Worm (Caenorhabditis elegans): ENCODE data around the gene syp-1.
"Not testable (repeated sequence)": the region's sequence is repeated elsewhere in the genome, so short reads cannot be mapped to it uniquely, and the experiment has no call there.

Gene syp-1

ce11 chrV:16376430-16376948 is 27.6 kb upstream of the syp-1 start:
- TF ChIP-seq ama-1 (optimal IDR thresholded peaks at IDR 0.05) (no peak), aly-1 (tag; optimal IDR thresholded peaks at IDR 0.05) (no peak)

ce11 chrV:16377188-16377587 is 26.9 kb upstream of the syp-1 start:
- TF ChIP-seq ama-1 (optimal IDR thresholded peaks at IDR 0.05) (no peak), aly-1 (tag; optimal IDR thresholded peaks at IDR 0.05) (no peak), B0310.2 (tag; optimal IDR thresholded peaks at IDR 0.05) (no peak), hmg-4 (GFP tag; optimal IDR thresholded peaks at IDR 0.05) (no peak), scrt-1 (GFP tag; IDR thresholded peaks at IDR 0.05) (no peak), tbx-11 (GFP tag; IDR thresholded peaks at IDR 0.05) (no peak), F13C5.2 (tag; optimal IDR thresholded peaks at IDR 0.05) (no peak), ceh-36 (tag; optimal IDR thresholded peaks at IDR 0.05) (no peak), ceh-13 (GFP tag; optimal IDR thresholded peaks at IDR 0.05) (no peak)

ce11 chrV:16377849-16378248 is 26.2 kb upstream of the syp-1 start, which contains the start of gene F13A7.1:
F13A7.1 (minus strand) TSS chrV:16377949.
- no peak for TF ChIP-seq sea-1 (GFP tag; conservative IDR thresholded peaks at IDR 0.05)
- no peak for TF ChIP-seq hmbx-1 (tag; optimal IDR thresholded peaks at IDR 0.05)
- TF ChIP-seq tbx-11 (GFP tag; IDR thresholded peaks at IDR 0.05): no peak
- no peak for TF ChIP-seq scrt-1 (GFP tag; IDR thresholded peaks at IDR 0.05)

ce11 chrV:16382949-16383348 is 21.1 kb upstream of the syp-1 start:
- TF ChIP-seq hmg-4 (GFP tag; optimal IDR thresholded peaks at IDR 0.05) (no peak), B0310.2 (tag; optimal IDR thresholded peaks at IDR 0.05) (no peak), F13C5.2 (tag; optimal IDR thresholded peaks at IDR 0.05) (no peak), pes-1 (GFP tag; IDR thresholded peaks at IDR 0.05) (no peak), sea-1 (GFP tag; conservative IDR thresholded peaks at IDR 0.05) (no peak)

- TF ChIP-seq tbx-37 (GFP tag; conservative IDR thresholded peaks at IDR 0.05); pes-1 (GFP tag; IDR thresholded peaks at IDR 0.05); scrt-1 (GFP tag; IDR thresholded peaks at IDR 0.05): not testable (repeated sequence)
Observed at ce11 chrV:16383729-16384128, 20.3 kb upstream of the syp-1 start, which contains the start of gene F13A7.7. F13A7.7 (minus strand) TSS chrV:16383829.

- TF ChIP-seq sea-1 (GFP tag; conservative IDR thresholded peaks at IDR 0.05) (no peak), pes-1 (GFP tag; IDR thresholded peaks at IDR 0.05) (no peak), tbx-37 (GFP tag; conservative IDR thresholded peaks at IDR 0.05) (no peak), B0310.2 (tag; optimal IDR thresholded peaks at IDR 0.05) (no peak), hnd-1 (tag; optimal IDR thresholded peaks at IDR 0.05) (no peak), hmg-4 (GFP tag; optimal IDR thresholded peaks at IDR 0.05) (no peak), tbx-11 (GFP tag; IDR thresholded peaks at IDR 0.05) (no peak), ama-1 (optimal IDR thresholded peaks at IDR 0.05) (no peak), ceh-13 (GFP tag; optimal IDR thresholded peaks at IDR 0.05) (no peak), flt-1 (GFP tag; IDR thresholded peaks at IDR 0.05) (no peak), scrt-1 (GFP tag; IDR thresholded peaks at IDR 0.05) (no peak), F13C5.2 (tag; optimal IDR thresholded peaks at IDR 0.05) (no peak)
Observed at ce11 chrV:16388268-16388667, 15.8 kb upstream of the syp-1 start, which contains the start of gene sri-65. sri-65 (minus strand) TSS chrV:16388368.

ce11 chrV:16390655-16391054 is 13.4 kb upstream of the syp-1 start, which contains the start of gene gst-44:
gst-44 (plus strand) TSS chrV:16390891.
- no peak for TF ChIP-seq F13C5.2 (tag; optimal IDR thresholded peaks at IDR 0.05)
- no peak for TF ChIP-seq ceh-36 (tag; optimal IDR thresholded peaks at IDR 0.05)
- no peak for TF ChIP-seq tbx-11 (GFP tag; IDR thresholded peaks at IDR 0.05)
- no peak for TF ChIP-seq scrt-1 (GFP tag; IDR thresholded peaks at IDR 0.05)
- no peak for TF ChIP-seq hmg-4 (GFP tag; optimal IDR thresholded peaks at IDR 0.05)
- no peak for TF ChIP-seq ceh-13 (GFP tag; optimal IDR thresholded peaks at IDR 0.05)
- no peak for TF ChIP-seq pes-1 (GFP tag; IDR thresholded peaks at IDR 0.05)

ce11 chrV:16393728-16394127 is 10.3 kb upstream of the syp-1 start, which contains the start of gene srd-63:
srd-63 (minus strand) TSS chrV:16393828.
- TF ChIP-seq ets-7 (tag; optimal IDR thresholded peaks at IDR 0.05) (no peak), tra-4 (tag; optimal IDR thresholded peaks at IDR 0.05) (no peak), scrt-1 (GFP tag; IDR thresholded peaks at IDR 0.05) (no peak), flt-1 (GFP tag; IDR thresholded peaks at IDR 0.05) (no peak), tbx-11 (GFP tag; IDR thresholded peaks at IDR 0.05) (no peak), sea-1 (GFP tag; conservative IDR thresholded peaks at IDR 0.05) (no peak), tbx-37 (GFP tag; conservative IDR thresholded peaks at IDR 0.05) (no peak), ceh-36 (tag; optimal IDR thresholded peaks at IDR 0.05) (no peak)

ce11 chrV:16395131-16395530 is 8.9 kb upstream of the syp-1 start, which contains the start of gene F13A7.11:
F13A7.11 (minus strand) TSS chrV:16395304.
- TF ChIP-seq ceh-13 (GFP tag; optimal IDR thresholded peaks at IDR 0.05) (no peak), sea-1 (GFP tag; conservative IDR thresholded peaks at IDR 0.05) (no peak), scrt-1 (GFP tag; IDR thresholded peaks at IDR 0.05) (no peak), B0310.2 (tag; optimal IDR thresholded peaks at IDR 0.05) (no peak), pes-1 (GFP tag; IDR thresholded peaks at IDR 0.05) (no peak), hmbx-1 (tag; optimal IDR thresholded peaks at IDR 0.05) (no peak), ama-1 (optimal IDR thresholded peaks at IDR 0.05) (no peak), tbx-11 (GFP tag; IDR thresholded peaks at IDR 0.05) (no peak), hmg-4 (GFP tag; optimal IDR thresholded peaks at IDR 0.05) (no peak), ceh-36 (tag; optimal IDR thresholded peaks at IDR 0.05) (no peak), hnd-1 (tag; optimal IDR thresholded peaks at IDR 0.05) (no peak), ets-7 (tag; optimal IDR thresholded peaks at IDR 0.05) (no peak), tra-4 (tag; optimal IDR thresholded peaks at IDR 0.05) (no peak), aly-1 (tag; optimal IDR thresholded peaks at IDR 0.05) (no peak), tbx-37 (GFP tag; conservative IDR thresholded peaks at IDR 0.05) (no peak)

All from whole organism, early embryonic.